Worm (Caenorhabditis elegans) whole organism, mixed stage, embryonic: ENCODE data around the gene scl-8.

Experiments
- bed-3 ChIP-seq: fragments of 200-800 bp; sonication (Bioruptor generic); optimal IDR thresholded peaks from 3 replicates; lab custom pipeline; 2018; ENCODE audit warnings: mild to moderate bottlenecking, missing genetic modification characterization, moderate library complexity, missing compliant biosample characterization
- elt-1 ChIP-seq: sonication (generic microtip); optimal IDR thresholded peaks from 2 replicates; lab custom pipeline; 2017; ENCODE audit warnings: missing genetic modification characterization, mild to moderate bottlenecking, missing compliant biosample characterization, antibody characterized with exemption, moderate library complexity, borderline replicate concordance; ENCODE audit not compliant: insufficient read depth
- elt-3 ChIP-seq: fragments of 150-350 bp; optimal IDR thresholded peaks from 2 replicates; lab custom pipeline; 2014; ENCODE audit warnings: missing biosample characterization, missing genetic modification characterization
- ham-2 ChIP-seq: fragments of 200-800 bp; sonication (Bioruptor generic); optimal IDR thresholded peaks from 2 replicates; lab custom pipeline; 2018; ENCODE audit warnings: mild to moderate bottlenecking, missing genetic modification characterization, missing compliant biosample characterization
- lin-13 ChIP-seq: fragments of 150-350 bp; optimal IDR thresholded peaks from 2 replicates; lab custom pipeline; 2014; ENCODE audit warnings: missing biosample characterization, missing genetic modification characterization
- lin-32 ChIP-seq: fragments of 200-800 bp; sonication (Bioruptor generic); optimal IDR thresholded peaks from 2 replicates; lab custom pipeline; 2018; ENCODE audit warnings: mild to moderate bottlenecking, missing genetic modification characterization, missing compliant biosample characterization
- lsy-2 ChIP-seq: fragments of 150-350 bp; optimal IDR thresholded peaks from 2 replicates; lab custom pipeline; 2014; ENCODE audit warnings: missing biosample characterization, missing genetic modification characterization
- nhr-12 ChIP-seq: fragments of 150-350 bp; optimal IDR thresholded peaks from 2 replicates; lab custom pipeline; 2014; ENCODE audit warnings: missing biosample characterization, missing genetic modification characterization
- nhr-237 ChIP-seq: fragments of 150-350 bp; optimal IDR thresholded peaks from 2 replicates; lab custom pipeline; 2014; ENCODE audit warnings: missing biosample characterization, missing genetic modification characterization
- pha-4 ChIP-seq: fragments of 150-350 bp; optimal IDR thresholded peaks from 2 replicates; lab custom pipeline; 2018; ENCODE audit warnings: missing biosample characterization, missing genetic modification reagents, missing genetic modification characterization
- snpc-4 ChIP-seq: fragments of 150-350 bp; optimal IDR thresholded peaks from 2 replicates; lab custom pipeline; 2014; ENCODE audit warnings: missing biosample characterization, missing genetic modification characterization
- unc-39 ChIP-seq: fragments of 150-350 bp; optimal IDR thresholded peaks from 2 replicates; lab custom pipeline; 2014; ENCODE audit warnings: missing biosample characterization, missing genetic modification characterization
- ztf-11 ChIP-seq: fragments of 150-350 bp; optimal IDR thresholded peaks from 2 replicates; lab custom pipeline; 2014; ENCODE audit warnings: missing biosample characterization, missing genetic modification characterization

- TF ChIP-seq nhr-237 (tag; lab: Kevin White, UChicago), result no peak
- TF ChIP-seq ztf-11 (tag; lab: Kevin White, UChicago), result no peak
- TF ChIP-seq pha-4 (tag; lab: Kevin White, UChicago), result no peak
- TF ChIP-seq unc-39 (tag; lab: Kevin White, UChicago), result no peak
- TF ChIP-seq nhr-12 (tag; lab: Kevin White, UChicago), result no peak
- TF ChIP-seq elt-3 (tag; lab: Kevin White, UChicago), result no peak
- no peak for TF ChIP-seq bed-3 (GFP tag; lab: Kevin White, UChicago)
- no peak for TF ChIP-seq lsy-2 (tag; lab: Kevin White, UChicago)
- no peak for TF ChIP-seq snpc-4 (tag; lab: Kevin White, UChicago)
- no peak for TF ChIP-seq lin-13 (tag; lab: Kevin White, UChicago)
- no peak for TF ChIP-seq ham-2 (GFP tag; lab: Kevin White, UChicago)
- TF ChIP-seq lin-32 (GFP tag; lab: Kevin White, UChicago), result no peak
- TF ChIP-seq elt-1 (tag; lab: Kevin White, UChicago), result no peak
Measured at ce11 chrIV:13042091-13042490, 29.5 kb upstream of the scl-8 start, which contains the start of gene amt-2.
